Worm (Caenorhabditis elegans) whole organism, L2 larva: ENCODE results near the gene T27E4.5.

ENCODE experiments used
- C34F6.9 ChIP-seq: fragments of 150-350 bp; optimal IDR thresholded peaks from 2 replicates; lab custom pipeline; 2014; ENCODE audit warnings: missing biosample characterization, missing genetic modification characterization
- F13H6.1 ChIP-seq: sonication (generic microtip); optimal IDR thresholded peaks from 2 replicates; lab custom pipeline; 2016; ENCODE audit warnings: missing genetic modification characterization, missing compliant biosample characterization
- R02D3.7 ChIP-seq: fragments of 150-350 bp; optimal IDR thresholded peaks from 2 replicates; lab custom pipeline; 2014; ENCODE audit warnings: missing biosample characterization, missing genetic modification characterization
- Y55F3AM.14 ChIP-seq: fragments of 200-800 bp; sonication (Bioruptor generic); optimal IDR thresholded peaks from 2 replicates; lab custom pipeline; 2018; ENCODE audit warnings: mild to moderate bottlenecking, missing genetic modification characterization, missing compliant biosample characterization
- ZK546.5 ChIP-seq: sonication (generic microtip); optimal IDR thresholded peaks from 2 replicates; lab custom pipeline; 2017; ENCODE audit warnings: missing biosample characterization, missing genetic modification characterization
- aly-2 ChIP-seq: fragments of 150-350 bp; optimal IDR thresholded peaks from 2 replicates; lab custom pipeline; 2014; ENCODE audit warnings: missing biosample characterization, missing genetic modification characterization
- ama-1 ChIP-seq: fragments of 150-350 bp; optimal IDR thresholded peaks from 2 replicates; lab custom pipeline; 2018; ENCODE audit warnings: inconsistent platforms
- blmp-1 ChIP-seq: sonication (generic microtip); optimal IDR thresholded peaks from 2 replicates; lab custom pipeline; 2017; ENCODE audit warnings: missing genetic modification characterization, mild to moderate bottlenecking, missing compliant biosample characterization, antibody characterized with exemption, moderate library complexity; ENCODE audit not compliant: insufficient read depth
- ceh-82 ChIP-seq: fragments of 150-350 bp; optimal IDR thresholded peaks from 2 replicates; lab custom pipeline; 2014; ENCODE audit warnings: missing biosample characterization, missing genetic modification characterization
- crh-2 ChIP-seq: sonication (generic microtip); optimal IDR thresholded peaks from 2 replicates; lab custom pipeline; 2017; ENCODE audit warnings: missing biosample characterization, missing genetic modification characterization
- egl-27 ChIP-seq: sonication (generic microtip); optimal IDR thresholded peaks from 3 replicates; lab custom pipeline; 2017; ENCODE audit warnings: missing biosample characterization, missing genetic modification reagents, missing genetic modification characterization
- elt-1 ChIP-seq: fragments of 150-350 bp; optimal IDR thresholded peaks from 2 replicates; lab custom pipeline; 2014; ENCODE audit warnings: missing biosample characterization, missing genetic modification characterization
- elt-3 ChIP-seq: sonication (generic microtip); optimal IDR thresholded peaks from 2 replicates; lab custom pipeline; 2017; ENCODE audit warnings: missing biosample characterization, missing genetic modification characterization
- gmeb-1 ChIP-seq: fragments of 150-350 bp; optimal IDR thresholded peaks from 2 replicates; lab custom pipeline; 2014; ENCODE audit warnings: missing biosample characterization, missing genetic modification characterization
- lin-11 ChIP-seq: fragments of 150-350 bp; sonication (generic microtip); optimal IDR thresholded peaks from 2 replicates; lab custom pipeline; 2014; ENCODE audit warnings: missing biosample characterization, missing genetic modification characterization, inconsistent platforms, mixed read lengths
- lin-13 ChIP-seq: fragments of 150-350 bp; optimal IDR thresholded peaks from 2 replicates; lab custom pipeline; 2014; ENCODE audit warnings: missing biosample characterization, missing genetic modification reagents, missing genetic modification characterization
- lsy-2 ChIP-seq, 2 experiments: fragments of 150-350 bp in 1 of 2; sonication (generic microtip) in 1 of 2; optimal IDR thresholded peaks; 2 replicates each; lab custom pipeline; 2014 to 2017; ENCODE audit warnings: missing biosample characterization in 2 of 2, missing genetic modification characterization in 2 of 2
- mab-5 ChIP-seq: fragments of 150-350 bp; optimal IDR thresholded peaks from 2 replicates; lab custom pipeline; 2014; ENCODE audit warnings: missing biosample characterization, missing genetic modification characterization
- mdl-1 ChIP-seq, 2 experiments: fragments of 150-350 bp in 1 of 2; sonication (generic microtip) in 1 of 2; optimal IDR thresholded peaks; 2 replicates each; lab custom pipeline; 2017; ENCODE audit warnings: missing biosample characterization in 2 of 2, missing genetic modification characterization in 2 of 2
- nhr-10 ChIP-seq: sonication (generic microtip); optimal IDR thresholded peaks from 2 replicates; lab custom pipeline; 2017; ENCODE audit warnings: missing biosample characterization, missing genetic modification characterization
- nhr-11 ChIP-seq: fragments of 150-350 bp; optimal IDR thresholded peaks from 2 replicates; lab custom pipeline; 2014; ENCODE audit warnings: missing biosample characterization, missing genetic modification characterization
- nhr-129 ChIP-seq: fragments of 150-350 bp; optimal IDR thresholded peaks from 2 replicates; lab custom pipeline; 2014; ENCODE audit warnings: missing biosample characterization, missing genetic modification characterization
- nhr-21 ChIP-seq: fragments of 150-350 bp; optimal IDR thresholded peaks from 2 replicates; lab custom pipeline; 2014; ENCODE audit warnings: missing biosample characterization, missing genetic modification characterization
- nhr-23 ChIP-seq: fragments of 150-350 bp; optimal IDR thresholded peaks from 2 replicates; lab custom pipeline; 2014; ENCODE audit warnings: missing biosample characterization, missing genetic modification reagents, missing genetic modification characterization
- nhr-25 ChIP-seq: fragments of 150-350 bp; sonication (generic microtip); optimal IDR thresholded peaks from 3 replicates; lab custom pipeline; 2014; ENCODE audit warnings: missing biosample characterization, missing genetic modification characterization
- nhr-6 ChIP-seq: fragments of 150-350 bp; optimal IDR thresholded peaks from 2 replicates; lab custom pipeline; 2014; ENCODE audit warnings: missing biosample characterization, missing genetic modification characterization
- nhr-77 ChIP-seq: fragments of 150-350 bp; optimal IDR thresholded peaks from 2 replicates; lab custom pipeline; 2014; ENCODE audit warnings: missing biosample characterization, missing genetic modification characterization
- peb-1 ChIP-seq: fragments of 150-350 bp; optimal IDR thresholded peaks from 2 replicates; lab custom pipeline; 2014; ENCODE audit warnings: missing biosample characterization, missing genetic modification characterization
- sem-4 ChIP-seq: fragments of 150-350 bp; optimal IDR thresholded peaks from 2 replicates; lab custom pipeline; 2014; ENCODE audit warnings: missing biosample characterization, missing genetic modification reagents, missing genetic modification characterization
- skn-1 ChIP-seq: sonication (generic microtip); optimal IDR thresholded peaks from 2 replicates; lab custom pipeline; 2017; ENCODE audit warnings: missing biosample characterization, missing genetic modification characterization
- sma-3 ChIP-seq: sonication (generic microtip); optimal IDR thresholded peaks from 2 replicates; lab custom pipeline; 2016; ENCODE audit warnings: missing genetic modification reagents, missing genetic modification characterization, missing compliant biosample characterization
- sma-9 ChIP-seq, 2 experiments: fragments of 150-350 bp in 1 of 2; sonication (generic microtip) in 1 of 2; optimal IDR thresholded peaks; 2 replicates each; lab custom pipeline; 2014 to 2016; ENCODE audit warnings: missing genetic modification characterization in 2 of 2, mild to moderate bottlenecking in 1 of 2, missing biosample characterization in 1 of 2, missing compliant biosample characterization in 1 of 2, missing genetic modification reagents in 1 of 2, moderate library complexity in 1 of 2
- unc-55 ChIP-seq: fragments of 150-350 bp; sonication (generic microtip); optimal IDR thresholded peaks from 3 replicates; lab custom pipeline; 2014; ENCODE audit warnings: missing biosample characterization, missing genetic modification reagents, missing genetic modification characterization
- unc-62 ChIP-seq: fragments of 150-350 bp; optimal IDR thresholded peaks from 2 replicates; lab custom pipeline; 2014; ENCODE audit warnings: missing biosample characterization, missing genetic modification reagents, missing genetic modification characterization
- ztf-4 ChIP-seq: fragments of 150-350 bp; optimal IDR thresholded peaks from 2 replicates; lab custom pipeline; 2014; ENCODE audit warnings: missing biosample characterization, missing genetic modification characterization

Gene T27E4.5

DNA sequence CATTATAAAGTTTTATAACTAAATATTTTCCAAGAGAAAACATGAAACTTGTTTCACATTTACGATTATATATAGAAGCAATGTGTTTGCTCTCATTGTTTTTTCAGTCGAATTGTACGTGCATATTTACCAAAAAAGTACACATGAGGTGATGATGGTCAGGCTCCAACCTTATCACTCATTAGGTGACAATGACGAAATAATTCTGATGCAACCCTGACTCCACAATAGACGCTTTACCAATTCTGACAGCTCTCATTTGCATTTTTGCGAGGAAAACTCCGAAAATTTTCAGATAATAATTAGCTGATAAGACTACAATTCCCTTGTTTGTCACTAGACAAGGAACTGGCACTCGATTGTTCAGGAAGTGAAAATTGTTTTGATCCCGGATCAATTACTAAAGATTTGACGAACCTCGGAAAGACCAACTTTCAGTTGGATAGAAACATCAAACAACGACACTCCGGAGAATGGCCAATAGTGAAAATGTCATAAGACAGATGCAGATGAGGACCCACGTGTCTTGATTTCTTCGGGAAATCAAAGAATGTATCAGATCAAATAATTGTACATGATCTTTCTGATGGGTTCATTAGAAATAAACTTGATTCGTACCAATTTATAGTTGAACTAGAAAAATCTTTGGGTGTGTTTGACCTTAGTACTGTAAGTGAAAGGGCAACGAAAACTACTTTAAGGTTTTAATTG is 9.4 kb upstream of the T27E4.5 start (continued):
- TF ChIP-seq elt-3 (tag; lab: Kevin White, UChicago) (no peak), unc-62 (no peak), crh-2 (tag; lab: Kevin White, UChicago) (peak; percentile 9), nhr-6 (tag; lab: Kevin White, UChicago) (no peak), lin-13 (GFP tag; lab: Kevin White, UChicago) (no peak), egl-27 (tag; lab: Kevin White, UChicago) (peak; percentile 3), nhr-10 (no peak), nhr-11 (tag; lab: Kevin White, UChicago) (no peak), unc-55 (GFP tag; lab: Kevin White, UChicago) (no peak), sma-9 (GFP tag; optimal IDR thresholded peaks at IDR 0.05; lab: Kevin White, UChicago) (peak; percentile 48), sma-9 (tag; optimal IDR thresholded peaks at IDR 0.05; lab: Kevin White, UChicago) (no peak), F13H6.1 (tag; lab: Kevin White, UChicago) (peak; percentile 57), ZK546.5 (tag; lab: Kevin White, UChicago) (no peak), blmp-1 (tag; lab: Kevin White, UChicago) (peak; percentile 69), lsy-2 (tag; optimal IDR thresholded peaks at IDR 0.05; lab: Kevin White, UChicago) (no peak)

ce11 chrV:9078067-9078581 is 8.5 kb upstream of the T27E4.5 start:
- TF ChIP-seq peb-1 (no peak), nhr-25 (tag; lab: Kevin White, UChicago) (peak; percentile 6)

DNA sequence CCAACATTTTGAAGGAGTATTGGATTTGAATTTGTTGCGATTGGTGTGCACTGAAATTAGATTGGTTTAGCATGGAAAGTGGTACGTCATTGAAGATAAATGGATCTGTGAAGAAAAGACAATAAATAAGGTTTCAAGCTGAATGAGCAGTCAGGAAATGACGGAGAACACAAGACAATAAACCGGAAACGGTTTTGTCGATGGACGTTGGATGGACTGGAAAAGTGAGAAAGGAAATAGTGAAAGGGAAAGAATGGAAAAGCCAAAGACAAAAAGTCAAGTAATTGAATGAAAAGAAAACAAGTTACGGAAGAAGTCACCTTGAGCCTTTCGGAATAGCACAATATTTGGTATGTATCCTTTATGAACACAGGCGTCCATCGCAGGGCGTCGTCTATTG is 6.7 kb upstream of the T27E4.5 start, which contains the start of gene T27E4.7:
Gene T27E4.7, minus strand, starts transcription at position 50 of the 400 bp plus-strand sequence.
- TF ChIP-seq Y55F3AM.14 (GFP tag; lab: Kevin White, UChicago) (no peak), unc-55 (GFP tag; lab: Kevin White, UChicago) (no peak), lin-13 (GFP tag; lab: Kevin White, UChicago) (no peak), nhr-129 (no peak), ceh-82 (no peak), ztf-4 (tag; lab: Kevin White, UChicago) (no peak), blmp-1 (tag; lab: Kevin White, UChicago) (no peak), sma-3 (GFP tag; lab: Kevin White, UChicago) (no peak), gmeb-1 (tag; lab: Kevin White, UChicago) (no peak), skn-1 (tag; lab: Kevin White, UChicago) (no peak), elt-1 (tag; lab: Kevin White, UChicago) (no peak), lin-11 (tag; lab: Kevin White, UChicago) (no peak), nhr-10 (no peak), egl-27 (tag; lab: Kevin White, UChicago) (no peak), sma-9 (GFP tag; optimal IDR thresholded peaks at IDR 0.05; lab: Kevin White, UChicago) (no peak), sma-9 (tag; optimal IDR thresholded peaks at IDR 0.05; lab: Kevin White, UChicago) (no peak)

- TF ChIP-seq ama-1 = peak; percentile 24
- no peak for TF ChIP-seq R02D3.7 (tag; lab: Kevin White, UChicago)
- TF ChIP-seq F13H6.1 (tag; lab: Kevin White, UChicago) = peak; percentile 38
- TF ChIP-seq unc-55 (GFP tag; lab: Kevin White, UChicago) = peak; percentile 15
- TF ChIP-seq crh-2 (tag; lab: Kevin White, UChicago) = peak; percentile 2
- TF ChIP-seq sma-9 (GFP tag; optimal IDR thresholded peaks at IDR 0.05; lab: Kevin White, UChicago) = peak; percentile 60
- TF ChIP-seq sma-9 (tag; optimal IDR thresholded peaks at IDR 0.05; lab: Kevin White, UChicago) = no peak
- TF ChIP-seq mdl-1 (tag; optimal IDR thresholded peaks at IDR 0.05; lab: Kevin White, UChicago) = peak; percentile 13 to 17
- no peak for TF ChIP-seq lsy-2 (tag; optimal IDR thresholded peaks at IDR 0.05; lab: Kevin White, UChicago)
- TF ChIP-seq nhr-129 = peak; percentile 54
Measured at ce11 chrV:9075827-9076226, 6.2 kb upstream of the T27E4.5 start.

ce11 chrV:9074360-9074834 is 4.8 kb upstream of the T27E4.5 start:
- TF ChIP-seq nhr-21 (tag; lab: Kevin White, UChicago) (peak; percentile 13), ama-1 (peak; percentile 73), mdl-1 (tag; optimal IDR thresholded peaks at IDR 0.05; lab: Kevin White, UChicago) (peak in 1 of 2 experiments; percentile 6), F13H6.1 (tag; lab: Kevin White, UChicago) (no peak), sem-4 (tag; lab: Kevin White, UChicago) (no peak), Y55F3AM.14 (GFP tag; lab: Kevin White, UChicago) (no peak), nhr-6 (tag; lab: Kevin White, UChicago) (peak; percentile 36), C34F6.9 (no peak), mab-5 (tag; lab: Kevin White, UChicago) (no peak), nhr-25 (tag; lab: Kevin White, UChicago) (peak; percentile 0), egl-27 (tag; lab: Kevin White, UChicago) (no peak), lin-11 (tag; lab: Kevin White, UChicago) (no peak), nhr-77 (tag; lab: Kevin White, UChicago) (no peak), nhr-23 (tag; lab: Kevin White, UChicago) (no peak), lsy-2 (tag; optimal IDR thresholded peaks at IDR 0.05; lab: Kevin White, UChicago) (peak in 1 of 2 experiments; percentile 37), aly-2 (no peak), blmp-1 (tag; lab: Kevin White, UChicago) (peak; percentile 7), ceh-82 (no peak), sma-3 (GFP tag; lab: Kevin White, UChicago) (peak; percentile 46), ZK546.5 (tag; lab: Kevin White, UChicago) (no peak), ztf-4 (tag; lab: Kevin White, UChicago) (peak; percentile 19), crh-2 (tag; lab: Kevin White, UChicago) (peak; percentile 38), sma-9 (GFP tag; optimal IDR thresholded peaks at IDR 0.05; lab: Kevin White, UChicago) (peak; percentile 35), sma-9 (tag; optimal IDR thresholded peaks at IDR 0.05; lab: Kevin White, UChicago) (no peak), unc-55 (GFP tag; lab: Kevin White, UChicago) (no peak), nhr-129 (peak; percentile 11)
